Worm (Caenorhabditis elegans) whole organism, L1 larva: Measurements from ENCODE around the gene sma-1.

Experiments
- C04F5.9 ChIP-seq: sonication (generic microtip); optimal IDR thresholded peaks from 2 replicates; lab custom pipeline; 2016; ENCODE audit warnings: missing genetic modification characterization, missing compliant biosample characterization
- aly-2 ChIP-seq: fragments of 150-350 bp; optimal IDR thresholded peaks from 2 replicates; lab custom pipeline; 2014; ENCODE audit warnings: missing biosample characterization, missing genetic modification characterization
- ama-1 ChIP-seq: fragments of 150-350 bp; optimal IDR thresholded peaks from 2 replicates; lab custom pipeline; 2014
- ceh-82 ChIP-seq, 3 experiments: fragments of 150-350 bp in 1 of 3; sonication (generic microtip) in 2 of 3; optimal IDR thresholded peaks; 2 replicates each; lab custom pipeline; 2014 to 2017; ENCODE audit warnings: missing biosample characterization in 3 of 3, missing genetic modification characterization in 3 of 3
- dpl-1 ChIP-seq, 3 experiments: fragments of 150-350 bp in 2 of 3; sonication (generic microtip) in 1 of 3; optimal IDR thresholded peaks; 2 replicates each; lab custom pipeline; 2014 to 2017; ENCODE audit warnings: missing biosample characterization in 3 of 3, missing genetic modification characterization in 3 of 3, missing genetic modification reagents in 3 of 3
- egl-27 ChIP-seq, 2 experiments: fragments of 150-350 bp in 1 of 2; sonication (generic microtip); optimal IDR thresholded peaks; 3 replicates each; lab custom pipeline; 2017 to 2018; ENCODE audit warnings: missing biosample characterization in 2 of 2, missing genetic modification characterization in 2 of 2, missing genetic modification reagents in 2 of 2
- fos-1 ChIP-seq: fragments of 150-350 bp; optimal IDR thresholded peaks from 2 replicates; lab custom pipeline; 2014; ENCODE audit warnings: missing biosample characterization, missing genetic modification characterization
- nhr-12 ChIP-seq: sonication (generic microtip); optimal IDR thresholded peaks from 2 replicates; lab custom pipeline; 2017; ENCODE audit warnings: missing biosample characterization, missing genetic modification characterization
- nhr-237 ChIP-seq: fragments of 150-350 bp; optimal IDR thresholded peaks from 2 replicates; lab custom pipeline; 2014; ENCODE audit warnings: missing biosample characterization, missing genetic modification characterization
- pqm-1 ChIP-seq: sonication (generic microtip); optimal IDR thresholded peaks from 3 replicates; lab custom pipeline; 2017; ENCODE audit warnings: missing biosample characterization, missing genetic modification characterization
- snpc-4 ChIP-seq: fragments of 150-350 bp; optimal IDR thresholded peaks from 2 replicates; lab custom pipeline; 2014; ENCODE audit warnings: missing biosample characterization, missing genetic modification characterization
- sup-37 ChIP-seq: fragments of 200-800 bp; sonication (Bioruptor generic); optimal IDR thresholded peaks from 2 replicates; lab custom pipeline; 2018; ENCODE audit warnings: mild to moderate bottlenecking, missing genetic modification characterization, missing compliant biosample characterization
- zag-1 ChIP-seq: fragments of 150-350 bp; optimal IDR thresholded peaks from 2 replicates; lab custom pipeline; 2014; ENCODE audit warnings: missing biosample characterization, missing genetic modification characterization

ce11 chrV:11945429-11945828 lies 46.2 kb downstream of the sma-1 start:
- TF ChIP-seq pqm-1 (tag; lab: Kevin White, UChicago) = no peak
- no peak for TF ChIP-seq nhr-237
- TF ChIP-seq egl-27 (tag; optimal IDR thresholded peaks at IDR 0.05; lab: Kevin White, UChicago) = no peak
- no peak for TF ChIP-seq sup-37 (GFP tag; lab: Kevin White, UChicago)
- no peak for TF ChIP-seq aly-2 (tag; lab: Kevin White, UChicago)
- TF ChIP-seq fos-1 (tag; lab: Kevin White, UChicago) = no peak
- TF ChIP-seq ama-1 (lab: Kevin White, UChicago) = no peak
- TF ChIP-seq zag-1 (tag; lab: Kevin White, UChicago) = no peak
- no peak for TF ChIP-seq C04F5.9 (tag; lab: Kevin White, UChicago)
- no peak for TF ChIP-seq snpc-4 (tag; lab: Kevin White, UChicago)
- TF ChIP-seq dpl-1 (GFP tag; optimal IDR thresholded peaks at IDR 0.05; lab: Kevin White, UChicago) = no peak
- no peak for TF ChIP-seq nhr-12 (tag; lab: Kevin White, UChicago)
- no peak for TF ChIP-seq ceh-82 (tag; optimal IDR thresholded peaks at IDR 0.05; lab: Kevin White, UChicago)
